Worm (Caenorhabditis elegans) whole organism, early embryonic: Measurements from ENCODE around the gene xpo-3.

Experiments used
- B0310.2 ChIP-seq: sonication (generic microtip); optimal IDR thresholded peaks from 2 replicates; lab custom pipeline; 2016; ENCODE audit warnings: mild to moderate bottlenecking, missing genetic modification characterization, missing compliant biosample characterization
- F13C5.2 ChIP-seq: sonication (generic microtip); optimal IDR thresholded peaks from 2 replicates; lab custom pipeline; 2017; ENCODE audit warnings: mild to moderate bottlenecking, missing genetic modification characterization, inconsistent platforms, missing compliant biosample characterization
- aly-1 ChIP-seq: sonication (generic microtip); optimal IDR thresholded peaks from 2 replicates; lab custom pipeline; 2016; ENCODE audit warnings: missing genetic modification characterization, missing compliant biosample characterization
- ama-1 ChIP-seq: fragments of 150-350 bp; optimal IDR thresholded peaks from 2 replicates; lab custom pipeline; 2014
- ceh-13 ChIP-seq: fragments of 200-800 bp; sonication (Bioruptor generic); optimal IDR thresholded peaks from 2 replicates; lab custom pipeline; 2018; ENCODE audit warnings: mild to moderate bottlenecking, missing genetic modification characterization, missing compliant biosample characterization
- ceh-36 ChIP-seq: sonication (generic microtip); optimal IDR thresholded peaks from 2 replicates; lab custom pipeline; 2016; ENCODE audit warnings: missing genetic modification characterization, inconsistent platforms, missing compliant biosample characterization
- ets-7 ChIP-seq: sonication (generic microtip); optimal IDR thresholded peaks from 2 replicates; lab custom pipeline; 2016; ENCODE audit warnings: missing genotype, missing genetic modification characterization, missing compliant biosample characterization
- flt-1 ChIP-seq: fragments of 200-800 bp; sonication (Bioruptor generic); IDR thresholded peaks from 2 replicates; pipeline ENCODE4 v1.3.6; 2022; ENCODE audit warnings: missing genetic modification characterization, missing compliant biosample characterization
- hmbx-1 ChIP-seq: sonication (generic microtip); optimal IDR thresholded peaks from 2 replicates; lab custom pipeline; 2016; ENCODE audit warnings: mild to moderate bottlenecking, missing genetic modification characterization, missing compliant biosample characterization
- hmg-4 ChIP-seq: fragments of 200-800 bp; sonication (Bioruptor generic); optimal IDR thresholded peaks from 2 replicates; lab custom pipeline; 2018; ENCODE audit warnings: mild to moderate bottlenecking, missing genetic modification characterization, missing compliant biosample characterization
- hnd-1 ChIP-seq: sonication (generic microtip); optimal IDR thresholded peaks from 2 replicates; lab custom pipeline; 2016; ENCODE audit warnings: missing genetic modification characterization, missing compliant biosample characterization
- pes-1 ChIP-seq: fragments of 200-800 bp; sonication (Bioruptor generic); IDR thresholded peaks from 2 replicates; pipeline ENCODE4 v1.3.6; 2022; ENCODE audit warnings: missing genetic modification reagents, missing genetic modification characterization, missing compliant biosample characterization
- scrt-1 ChIP-seq: fragments of 200-800 bp; sonication (Bioruptor generic); IDR thresholded peaks from 2 replicates; pipeline ENCODE4 v1.3.6; 2022; ENCODE audit warnings: missing genetic modification characterization, missing compliant biosample characterization
- sea-1 ChIP-seq: fragments of 200-800 bp; sonication (Bioruptor generic); conservative IDR thresholded peaks from 2 replicates; pipeline ENCODE4 v1.3.6; 2022; ENCODE audit warnings: missing genetic modification characterization, missing compliant biosample characterization
- tbx-11 ChIP-seq: fragments of 200-800 bp; sonication (Bioruptor generic); IDR thresholded peaks from 2 replicates; pipeline ENCODE4 v1.3.6; 2022; ENCODE audit warnings: missing genetic modification characterization, missing compliant biosample characterization
- tbx-37 ChIP-seq: fragments of 200-800 bp; sonication (Bioruptor generic); conservative IDR thresholded peaks from 2 replicates; pipeline ENCODE4 v1.3.6; 2022; ENCODE audit warnings: missing genetic modification reagents, missing genetic modification characterization, missing compliant biosample characterization
- tra-4 ChIP-seq: sonication (generic microtip); optimal IDR thresholded peaks from 2 replicates; lab custom pipeline; 2017; ENCODE audit warnings: missing genetic modification characterization, missing compliant biosample characterization

xpo-3 gene

ce11 chrIV:7903359-7903758 is 20.5 kb downstream of the xpo-3 start, which contains the start of gene C49H3.6:
C49H3.6 (plus strand) TSS chrIV:7903738.
- TF ChIP-seq F13C5.2 (tag; lab: Kevin White, UChicago): no peak
- TF ChIP-seq hmbx-1 (tag; lab: Kevin White, UChicago): no peak
- TF ChIP-seq pes-1: no peak
- TF ChIP-seq aly-1: no peak
- TF ChIP-seq tbx-11 (GFP tag; lab: Robert Waterston, UW): no peak
- TF ChIP-seq hmg-4 (GFP tag; lab: Kevin White, UChicago): no peak
- TF ChIP-seq tbx-37 (GFP tag; lab: Robert Waterston, UW): no peak
- TF ChIP-seq ama-1 (lab: Kevin White, UChicago): no peak
- TF ChIP-seq ceh-13 (GFP tag; lab: Kevin White, UChicago): no peak
- no peak for TF ChIP-seq B0310.2
- no peak for TF ChIP-seq sea-1 (GFP tag; lab: Robert Waterston, UW)
- no peak for TF ChIP-seq tra-4
- TF ChIP-seq ets-7 (tag; lab: Kevin White, UChicago): no peak
- no peak for TF ChIP-seq scrt-1 (GFP tag; lab: Robert Waterston, UW)
- TF ChIP-seq ceh-36 (tag; lab: Kevin White, UChicago): no peak
- no peak for TF ChIP-seq flt-1 (GFP tag; lab: Robert Waterston, UW)
- no peak for TF ChIP-seq hnd-1

- TF ChIP-seq F13C5.2 (tag; lab: Kevin White, UChicago) (peak; percentile 24), tra-4 (no peak), hmg-4 (GFP tag; lab: Kevin White, UChicago) (no peak)
Measured at ce11 chrIV:7902221-7902904, 21.5 kb downstream of the xpo-3 start, which contains the start of gene arp-11. arp-11 (minus strand) TSS chrIV:7902271.

DNA sequence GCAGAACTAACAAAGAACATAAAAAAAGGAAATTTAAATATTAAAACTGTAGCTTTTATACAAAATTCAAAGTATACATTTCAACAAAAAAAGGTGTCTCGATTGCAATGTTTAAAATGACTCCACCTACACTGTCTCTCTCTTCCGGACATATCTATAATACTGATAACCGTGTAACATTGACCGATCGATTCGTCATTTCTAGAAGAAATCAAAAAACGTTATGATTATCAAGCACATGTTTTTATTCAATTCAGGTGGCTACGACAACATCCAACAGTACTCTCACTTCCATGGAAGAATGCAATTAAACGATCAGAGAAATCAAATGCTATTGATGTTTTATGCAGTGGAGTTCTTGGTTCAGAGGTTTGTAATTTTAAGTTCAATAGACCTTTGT is 25.3 kb downstream of the xpo-3 start:
- no peak for TF ChIP-seq aly-1

- no peak for TF ChIP-seq ceh-36 (tag; lab: Kevin White, UChicago)
- no peak for TF ChIP-seq B0310.2
- TF ChIP-seq tbx-11 (GFP tag; lab: Robert Waterston, UW): no peak
- TF ChIP-seq flt-1 (GFP tag; lab: Robert Waterston, UW): no peak
- no peak for TF ChIP-seq hmbx-1 (tag; lab: Kevin White, UChicago)
- TF ChIP-seq ets-7 (tag; lab: Kevin White, UChicago): no peak
- no peak for TF ChIP-seq hnd-1
- no peak for TF ChIP-seq ama-1 (lab: Kevin White, UChicago)
- TF ChIP-seq tra-4: no peak
- TF ChIP-seq scrt-1 (GFP tag; lab: Robert Waterston, UW): no peak
- TF ChIP-seq tbx-37 (GFP tag; lab: Robert Waterston, UW): no peak
- TF ChIP-seq F13C5.2 (tag; lab: Kevin White, UChicago): no peak
- TF ChIP-seq sea-1 (GFP tag; lab: Robert Waterston, UW): no peak
- no peak for TF ChIP-seq pes-1
- no peak for TF ChIP-seq ceh-13 (GFP tag; lab: Kevin White, UChicago)
- no peak for TF ChIP-seq hmg-4 (GFP tag; lab: Kevin White, UChicago)
Measured at ce11 chrIV:7897953-7898352, 25.9 kb downstream of the xpo-3 start.

ce11 chrIV:7897443-7897842 is 26.4 kb downstream of the xpo-3 start, which contains the start of gene ilys-4:
ilys-4 (minus strand) TSS chrIV:7897543.
- no peak for TF ChIP-seq tra-4
- no peak for TF ChIP-seq pes-1

DNA sequence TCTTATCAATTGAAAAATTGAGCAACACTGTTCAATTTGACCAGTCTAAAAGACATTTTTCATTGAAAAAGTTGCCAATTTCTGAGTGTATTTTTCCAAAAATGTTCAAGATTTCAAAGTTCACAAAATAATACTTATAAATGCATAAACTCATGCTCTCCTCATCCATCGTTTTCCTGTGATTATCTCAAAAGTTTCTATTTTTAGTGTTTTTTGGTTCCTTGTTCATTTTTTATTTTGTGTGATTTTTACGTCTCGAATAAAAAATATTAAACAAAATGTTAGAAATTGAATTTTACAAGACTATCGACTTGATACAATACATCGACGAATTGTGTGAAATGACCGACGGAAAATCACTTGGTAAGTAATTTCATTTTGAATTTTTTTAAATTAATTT is 42.1 kb downstream of the xpo-3 start, which contains the start of gene atic-1:
TSS of gene atic-1 (plus strand) at position 301 of the 400 bp plus-strand sequence.
- TF ChIP-seq pes-1 (no peak), F13C5.2 (tag; lab: Kevin White, UChicago) (no peak)

DNA sequence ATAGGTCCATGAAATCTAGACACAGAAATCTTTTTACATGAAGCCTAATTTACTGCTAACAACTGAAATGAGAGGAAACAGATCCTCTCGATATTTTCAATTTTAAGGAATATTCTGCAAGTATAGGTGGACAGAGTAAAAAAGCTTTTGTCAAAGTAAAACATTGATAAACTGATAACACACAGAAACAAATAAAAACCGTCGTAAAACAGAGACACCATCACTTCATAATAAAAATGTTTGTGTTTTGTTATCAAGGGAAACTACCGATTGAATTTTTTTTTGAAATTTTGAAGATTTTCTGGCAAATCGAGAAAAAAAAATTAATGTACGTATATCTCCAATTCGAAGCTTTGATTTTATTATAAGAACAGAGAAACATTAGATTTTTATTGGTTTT is 42.7 kb downstream of the xpo-3 start:
- TF ChIP-seq ets-7 (tag; lab: Kevin White, UChicago) (no peak), pes-1 (no peak), hmg-4 (GFP tag; lab: Kevin White, UChicago) (no peak), tbx-37 (GFP tag; lab: Robert Waterston, UW) (no peak), ceh-36 (tag; lab: Kevin White, UChicago) (no peak), ceh-13 (GFP tag; lab: Kevin White, UChicago) (no peak), tbx-11 (GFP tag; lab: Robert Waterston, UW) (no peak), scrt-1 (GFP tag; lab: Robert Waterston, UW) (no peak), B0310.2 (no peak), hmbx-1 (tag; lab: Kevin White, UChicago) (no peak), tra-4 (no peak), ama-1 (lab: Kevin White, UChicago) (no peak)

DNA sequence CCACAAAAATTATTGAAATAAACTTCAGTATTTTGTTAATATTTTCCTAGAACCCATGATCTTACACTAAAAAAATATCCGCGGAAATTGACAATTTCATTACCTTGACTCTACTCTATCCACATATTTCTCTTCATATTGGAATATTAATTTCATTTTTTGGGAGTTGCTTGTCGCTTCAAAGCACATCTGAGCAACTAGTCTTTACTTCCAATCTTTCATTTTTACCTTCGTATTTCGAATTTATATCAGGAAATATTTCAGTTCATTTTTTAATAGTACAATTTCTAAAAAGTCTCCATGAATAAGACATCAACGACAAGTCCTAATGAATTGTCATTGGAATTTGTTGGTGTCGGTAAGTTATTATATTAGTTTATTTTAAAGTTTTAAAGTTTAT is 44.8 kb downstream of the xpo-3 start, which contains the start of gene srt-73:
TSS of gene srt-73 (plus strand) at position 301 of the 400 bp plus-strand sequence.
- TF ChIP-seq tbx-37 (GFP tag; lab: Robert Waterston, UW): no peak
- no peak for TF ChIP-seq scrt-1 (GFP tag; lab: Robert Waterston, UW)
- no peak for TF ChIP-seq ets-7 (tag; lab: Kevin White, UChicago)
- no peak for TF ChIP-seq ama-1 (lab: Kevin White, UChicago)

ce11 chrIV:7877781-7878180 is 46.1 kb downstream of the xpo-3 start, which contains the start of gene kin-26:
kin-26 (minus strand) TSS chrIV:7877881.
- TF ChIP-seq hmbx-1 (tag; lab: Kevin White, UChicago) (no peak), tbx-37 (GFP tag; lab: Robert Waterston, UW) (no peak), tbx-11 (GFP tag; lab: Robert Waterston, UW) (no peak), hmg-4 (GFP tag; lab: Kevin White, UChicago) (no peak), flt-1 (GFP tag; lab: Robert Waterston, UW) (no peak), B0310.2 (no peak)
